Fruit fly (Drosophila melanogaster) whole organism, pupa: Measurements from ENCODE around the gene ppk31.

Experiments
- CG14655 ChIP-seq: fragments of 200-800 bp; sonication (Bioruptor generic); optimal IDR thresholded peaks from 3 replicates; lab custom pipeline; 2017; ENCODE audit warnings: mild to moderate bottlenecking, missing biosample characterization, missing genetic modification reagents, missing genetic modification characterization
- CG17806 ChIP-seq: fragments of 200-800 bp; sonication (Bioruptor generic); optimal IDR thresholded peaks from 2 replicates; lab custom pipeline; 2018; ENCODE audit warnings: missing biosample characterization, mild to moderate bottlenecking, missing genetic modification characterization, moderate library complexity
- CG32121 ChIP-seq: fragments of 200-800 bp; sonication (Bioruptor generic); IDR thresholded peaks from 2 replicates; pipeline ENCODE4 v1.3.6; 2022; ENCODE audit warnings: missing biosample characterization, missing genetic modification characterization
- CG8159 ChIP-seq: fragments of 200-800 bp; sonication (Bioruptor generic); optimal IDR thresholded peaks from 3 replicates; lab custom pipeline; 2018; ENCODE audit warnings: missing biosample characterization, mild to moderate bottlenecking, missing genetic modification characterization, moderate library complexity
- rn ChIP-seq: fragments of 200-800 bp; sonication (Bioruptor generic); IDR thresholded peaks from 2 replicates; pipeline ENCODE4 v1.3.6; 2022; ENCODE audit warnings: missing biosample characterization, missing genetic modification characterization

- 0 out of 2 replicates have a peak, but pooled peaks have one; percentile 21 for TF ChIP-seq rn (GFP tag; lab: Robert Waterston, UW)
- TF ChIP-seq CG32121 (GFP tag; lab: Robert Waterston, UW), result peak; percentile 46; the same call in 1 of the 2 replicates
- TF ChIP-seq CG8159, result peak; percentile 35
- peak; percentile 47 for TF ChIP-seq CG17806 (tag; lab: Kevin White, UChicago)
- peak; percentile 62 for TF ChIP-seq CG14655 (GFP tag; lab: Kevin White, UChicago)
Measured at dm6 chr3R:27193079-27193478, 30.2 kb downstream of the ppk31 start.
